Fruit fly (Drosophila melanogaster): ENCODE results near the gene zfh1.
A peak's percentile ranks its signal among the peaks of the same experiment; 100 is the strongest.

The zfh1 gene

DNA sequence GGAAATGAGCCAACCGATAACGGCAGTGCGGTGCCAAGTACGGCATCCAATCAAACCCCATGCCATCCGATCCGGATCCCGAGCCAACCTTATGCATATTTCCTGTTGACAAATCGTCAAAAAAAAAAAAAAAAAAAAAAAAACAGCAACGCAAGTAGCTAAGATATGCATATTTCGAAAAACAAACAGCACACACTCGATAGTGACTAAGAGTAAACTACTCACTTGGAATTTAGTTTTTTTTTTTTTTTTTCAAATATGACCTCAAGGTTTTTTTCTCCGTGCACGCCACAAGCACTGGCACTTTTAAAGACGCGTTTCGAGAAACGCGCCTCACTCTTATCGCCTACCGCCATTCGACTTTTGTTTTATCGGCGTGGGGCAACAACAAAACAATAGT is 9.5 kb downstream of the zfh1 start (continued):
- no peak for TF ChIP-seq Ssrp (tag; optimal IDR thresholded peaks at IDR 0.05)
- no peak for TF ChIP-seq org-1 (GFP tag; optimal IDR thresholded peaks at IDR 0.05)
- no peak for TF ChIP-seq prd (optimal IDR thresholded peaks at IDR 0.05)
- peak; percentile 24; the same call in 1 of the 3 replicates for TF ChIP-seq prd (GFP tag; IDR thresholded peaks at IDR 0.05)
- no peak for TF ChIP-seq tna (GFP tag; IDR thresholded peaks at IDR 0.05; ENCODE audit: partially characterized antibody)
- TF ChIP-seq slbo (GFP tag; IDR thresholded peaks at IDR 0.05), result peak; percentile 41
- no peak for TF ChIP-seq Dp (GFP tag; optimal IDR thresholded peaks at IDR 0.05)
- TF ChIP-seq vvl (GFP tag; IDR thresholded peaks at IDR 0.05), result 0 out of 2 replicates have a peak, but pooled peaks have one; percentile 38
- no peak for TF ChIP-seq CG5180 (GFP tag; optimal IDR thresholded peaks at IDR 0.05)
- TF ChIP-seq GATAe (GFP tag; conservative IDR thresholded peaks at IDR 0.05), result no peak
- peak; percentile 45 for TF ChIP-seq CG32772 (GFP tag; IDR thresholded peaks at IDR 0.05)
- no peak for TF ChIP-seq CG15269 (tag; optimal IDR thresholded peaks at IDR 0.05)
- peak in 1 of 2 experiments; percentile 3 for TF ChIP-seq dpn (GFP tag; optimal IDR thresholded peaks at IDR 0.05)
- no peak for TF ChIP-seq CG1602 (GFP tag; optimal IDR thresholded peaks at IDR 0.05)
- no peak for TF ChIP-seq CG17612 (GFP tag; IDR thresholded peaks at IDR 0.05)
- no peak for TF ChIP-seq Doc3 (GFP tag; IDR thresholded peaks at IDR 0.05; ENCODE audit: partially characterized antibody)
- TF ChIP-seq CG16863 (GFP tag; optimal IDR thresholded peaks at IDR 0.05), result no peak
- peak; percentile 30 for TF ChIP-seq PHDP (tag; optimal IDR thresholded peaks at IDR 0.05)
- no peak for TF ChIP-seq CG7357 (GFP tag; IDR thresholded peaks at IDR 0.05)
- 0 out of 2 replicates have a peak, but pooled peaks have one; percentile 9 for TF ChIP-seq Drgx (GFP tag; IDR thresholded peaks at IDR 0.05)
- no peak for TF ChIP-seq Stat92E (GFP tag; optimal IDR thresholded peaks at IDR 0.05)
- TF ChIP-seq CG17361 (GFP tag; IDR thresholded peaks at IDR 0.05), result no peak
- no peak for TF ChIP-seq CG6272 (GFP tag; IDR thresholded peaks at IDR 0.05)
- TF ChIP-seq E2f2 (GFP tag; IDR thresholded peaks at IDR 0.05), result no peak
- no peak for TF ChIP-seq CG33213 (GFP tag; optimal IDR thresholded peaks at IDR 0.05)
- no peak for TF ChIP-seq CG6683 (GFP tag; optimal IDR thresholded peaks at IDR 0.05)
- no peak for TF ChIP-seq CG18011 (GFP tag; optimal IDR thresholded peaks at IDR 0.05)
- TF ChIP-seq CG4617 (GFP tag; optimal IDR thresholded peaks at IDR 0.05; ENCODE audit: borderline replicate concordance), result no peak
- TF ChIP-seq gem (tag; optimal IDR thresholded peaks at IDR 0.05), result peak; percentile 50

DNA sequence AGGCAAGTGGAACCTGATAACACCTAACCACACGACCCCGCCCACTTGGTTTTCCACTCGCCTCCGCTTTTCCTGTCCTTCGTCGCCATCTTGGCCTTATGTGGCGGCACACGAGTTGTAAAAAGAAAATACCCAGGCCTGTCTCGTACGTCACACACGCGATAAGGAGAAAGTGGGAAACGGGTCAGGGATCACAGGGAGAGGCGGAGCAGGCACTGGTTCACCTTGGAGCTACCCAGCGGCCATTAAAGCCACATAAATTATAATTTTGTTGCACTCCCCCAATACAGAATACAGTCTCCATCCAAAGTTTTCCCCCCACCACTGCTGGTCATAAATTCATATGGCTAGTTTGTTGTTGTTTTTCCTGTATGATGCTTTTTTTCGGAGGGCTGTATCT is 10.2 kb downstream of the zfh1 start:
- TF ChIP-seq CG8765 (GFP tag; IDR thresholded peaks at IDR 0.05) (no peak), sens (GFP tag) (peak; percentile 36), emc (GFP tag; optimal IDR thresholded peaks at IDR 0.05) (no peak), zen (tag; optimal IDR thresholded peaks at IDR 0.05) (no peak), CG17359 (tag; optimal IDR thresholded peaks at IDR 0.05) (no peak), prd (optimal IDR thresholded peaks at IDR 0.05) (no peak), prd (GFP tag; IDR thresholded peaks at IDR 0.05) (0 out of 3 replicates have a peak, but pooled peaks have one; percentile 14)

- no peak for TF ChIP-seq CG32772 (GFP tag; IDR thresholded peaks at IDR 0.05)
- TF ChIP-seq fd64A (GFP tag; optimal IDR thresholded peaks at IDR 0.05), result no peak
- no peak for TF ChIP-seq pros (GFP tag; optimal IDR thresholded peaks at IDR 0.05)
- TF ChIP-seq Sin3A (optimal IDR thresholded peaks at IDR 0.05), result no peak
- TF ChIP-seq YL-1 (GFP tag; optimal IDR thresholded peaks at IDR 0.05), result no peak
- TF ChIP-seq Lpt (GFP tag; optimal IDR thresholded peaks at IDR 0.05), result no peak
- TF ChIP-seq sug (tag; optimal IDR thresholded peaks at IDR 0.05), result peak; percentile 83
- TF ChIP-seq Bdp1 (GFP tag; optimal IDR thresholded peaks at IDR 0.05), result no peak
- no peak for TF ChIP-seq cad (GFP tag; optimal IDR thresholded peaks at IDR 0.05)
- TF ChIP-seq CG10565 (GFP tag; optimal IDR thresholded peaks at IDR 0.05), result no peak
- TF ChIP-seq Abd-B (GFP tag; optimal IDR thresholded peaks at IDR 0.05), result no peak
- peak; percentile 54 for TF ChIP-seq CG34376 (GFP tag; optimal IDR thresholded peaks at IDR 0.05)
- TF ChIP-seq D19A (tag; optimal IDR thresholded peaks at IDR 0.05), result no peak
Observed at dm6 chr3R:30779257-30779656, 13.5 kb downstream of the zfh1 start.
